Fruit fly (Drosophila melanogaster): ENCODE measurements around the gene CG32445.

CG32445 gene

DNA sequence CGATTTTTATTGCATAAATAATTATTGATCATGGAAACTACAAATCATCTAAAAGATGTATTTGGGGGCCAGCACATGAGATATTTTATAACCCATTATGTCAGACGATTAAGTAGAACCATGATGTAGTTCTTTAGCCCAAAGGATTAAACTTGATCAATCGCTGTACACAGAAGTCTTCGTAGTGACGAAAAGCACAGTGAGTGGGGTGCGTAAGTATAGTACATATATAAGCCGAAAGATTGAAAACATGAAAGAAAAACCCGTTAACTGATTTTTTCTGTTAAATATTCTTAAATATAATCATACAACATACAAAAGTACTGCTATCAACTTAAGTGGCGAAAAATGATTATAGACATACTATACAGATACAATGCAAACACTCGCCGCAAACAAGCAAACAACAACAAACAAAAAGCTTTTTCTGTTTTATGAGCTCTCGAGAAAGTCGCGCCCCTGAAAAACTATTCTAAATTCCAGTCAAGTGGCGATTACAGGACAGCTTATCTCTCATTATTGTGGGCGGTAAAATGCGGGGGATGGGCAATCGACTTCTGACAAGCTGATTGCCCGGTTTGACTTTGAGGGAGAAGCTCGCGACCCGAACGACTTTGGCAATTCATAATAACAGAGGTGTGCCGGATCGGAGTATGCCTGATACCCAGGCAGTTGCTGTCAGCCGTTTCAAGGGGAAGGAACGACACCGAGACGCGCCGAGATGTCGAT, 2.7 kb upstream of the CG32445 start, which contains the start of gene CG32444:
TSS of gene CG32444 (plus strand) at position 683 of the 729 bp plus-strand sequence.
- TF ChIP-seq ttk (optimal IDR thresholded peaks at IDR 0.05) (no peak), Myc (optimal IDR thresholded peaks at IDR 0.05) (no peak), h (optimal IDR thresholded peaks at IDR 0.05) (no peak), insv (optimal IDR thresholded peaks at IDR 0.05) (no peak), psq (optimal IDR thresholded peaks at IDR 0.05) (no peak), Sin3A (optimal IDR thresholded peaks at IDR 0.05) (no peak)

DNA sequence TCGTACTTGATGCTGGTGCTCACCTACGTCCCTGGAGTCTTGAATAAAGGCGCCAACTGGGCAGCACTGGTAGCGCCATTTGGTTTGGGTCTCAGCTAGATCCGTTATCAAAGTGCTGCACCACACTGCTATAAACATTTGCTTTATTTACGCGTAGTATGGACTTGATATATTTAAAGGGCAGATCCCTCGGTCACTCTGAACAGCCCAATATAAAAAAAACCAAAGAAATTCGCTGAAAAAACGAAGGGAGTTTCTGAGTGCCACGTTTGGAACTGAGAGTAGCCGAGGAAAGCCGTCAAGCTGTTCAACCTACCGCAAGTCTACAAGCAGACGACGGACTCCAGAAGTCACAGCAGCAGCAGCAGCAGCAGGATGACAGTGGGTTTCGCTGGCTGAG, 1.7 kb downstream of the CG32445 start, which contains the start of gene Atox1:
TSS of gene Atox1 (plus strand) at position 181 of the 400 bp plus-strand sequence.
- no peak for TF ChIP-seq ttk (optimal IDR thresholded peaks at IDR 0.05)
- TF ChIP-seq Sin3A (optimal IDR thresholded peaks at IDR 0.05): no peak
- TF ChIP-seq h (optimal IDR thresholded peaks at IDR 0.05): no peak
- TF ChIP-seq Myc (optimal IDR thresholded peaks at IDR 0.05): no peak
- no peak for TF ChIP-seq insv (optimal IDR thresholded peaks at IDR 0.05)
- no peak for TF ChIP-seq psq (optimal IDR thresholded peaks at IDR 0.05)

- no peak for TF ChIP-seq h (optimal IDR thresholded peaks at IDR 0.05)
- no peak for TF ChIP-seq ttk (optimal IDR thresholded peaks at IDR 0.05)
- TF ChIP-seq insv (optimal IDR thresholded peaks at IDR 0.05): no peak
- TF ChIP-seq Sin3A (optimal IDR thresholded peaks at IDR 0.05): no peak
- no peak for TF ChIP-seq psq (optimal IDR thresholded peaks at IDR 0.05)
Measured at dm6 chr3L:21642908-21643572, 3.9 kb downstream of the CG32445 start.

dm6 chr3L:21644176-21644575, 5.0 kb downstream of the CG32445 start:
- TF ChIP-seq Myc (optimal IDR thresholded peaks at IDR 0.05): no peak
- no peak for TF ChIP-seq Sin3A (optimal IDR thresholded peaks at IDR 0.05)
- no peak for TF ChIP-seq h (optimal IDR thresholded peaks at IDR 0.05)
- no peak for TF ChIP-seq psq (optimal IDR thresholded peaks at IDR 0.05)
- TF ChIP-seq ttk (optimal IDR thresholded peaks at IDR 0.05): no peak
- no peak for TF ChIP-seq insv (optimal IDR thresholded peaks at IDR 0.05)

- TF ChIP-seq psq (optimal IDR thresholded peaks at IDR 0.05) (no peak), h (optimal IDR thresholded peaks at IDR 0.05) (no peak), ttk (optimal IDR thresholded peaks at IDR 0.05) (no peak), insv (optimal IDR thresholded peaks at IDR 0.05) (no peak), Sin3A (optimal IDR thresholded peaks at IDR 0.05) (no peak), Myc (optimal IDR thresholded peaks at IDR 0.05) (no peak)
Measured at dm6 chr3L:21644607-21645006, 5.4 kb downstream of the CG32445 start, which contains the start of gene CG43980. CG43980 (plus strand) TSS chr3L:21644958.

DNA sequence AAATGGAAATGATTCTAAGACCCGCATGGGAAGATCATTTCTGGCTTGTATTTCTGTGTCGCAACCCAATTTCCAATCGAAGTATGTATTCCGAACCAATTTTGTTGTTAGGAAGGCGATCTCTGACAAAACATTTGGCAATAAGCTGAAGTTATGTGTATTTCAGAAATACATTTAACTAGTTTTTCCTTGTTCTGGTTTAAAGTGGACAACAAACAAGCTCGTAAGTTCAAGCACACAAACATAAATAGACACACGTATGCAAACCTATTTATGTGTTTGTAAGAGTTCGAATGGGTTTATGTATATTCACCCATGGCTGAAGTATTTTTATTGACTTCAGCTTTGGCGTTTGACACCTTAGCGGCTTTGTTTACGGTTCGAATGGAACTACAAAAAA, 6.7 kb downstream of the CG32445 start:
- no peak for TF ChIP-seq ttk (optimal IDR thresholded peaks at IDR 0.05)
- TF ChIP-seq Sin3A (optimal IDR thresholded peaks at IDR 0.05): no peak
- no peak for TF ChIP-seq psq (optimal IDR thresholded peaks at IDR 0.05)
- TF ChIP-seq Myc (optimal IDR thresholded peaks at IDR 0.05): no peak
- no peak for TF ChIP-seq h (optimal IDR thresholded peaks at IDR 0.05)
- TF ChIP-seq insv (optimal IDR thresholded peaks at IDR 0.05): no peak

DNA sequence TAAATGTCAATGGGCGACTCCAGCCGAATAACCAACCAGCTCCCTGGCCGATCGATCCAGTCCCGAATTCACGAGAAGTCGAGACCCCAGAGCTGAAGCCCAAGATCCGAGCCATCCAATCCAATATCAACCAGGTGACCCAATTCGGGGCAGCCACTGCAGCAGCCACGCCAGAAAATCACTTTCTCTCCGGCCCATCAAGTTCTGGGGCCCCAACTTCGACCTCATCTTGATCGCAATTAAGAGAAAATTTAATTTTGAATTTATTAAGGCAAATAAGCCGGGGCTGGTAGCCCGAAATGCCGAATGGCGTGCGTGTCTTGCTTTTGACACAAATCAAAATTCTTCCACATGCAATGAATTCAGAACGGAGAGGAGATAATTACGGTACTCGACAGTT, 8.7 kb downstream of the CG32445 start:
- TF ChIP-seq Sin3A (optimal IDR thresholded peaks at IDR 0.05): no peak
- no peak for TF ChIP-seq ttk (optimal IDR thresholded peaks at IDR 0.05)
- TF ChIP-seq Myc (optimal IDR thresholded peaks at IDR 0.05): no peak
- TF ChIP-seq psq (optimal IDR thresholded peaks at IDR 0.05): no peak
- no peak for TF ChIP-seq h (optimal IDR thresholded peaks at IDR 0.05)
- no peak for TF ChIP-seq insv (optimal IDR thresholded peaks at IDR 0.05)

- TF ChIP-seq h (optimal IDR thresholded peaks at IDR 0.05) (no peak), Sin3A (optimal IDR thresholded peaks at IDR 0.05) (no peak), insv (optimal IDR thresholded peaks at IDR 0.05) (no peak), psq (optimal IDR thresholded peaks at IDR 0.05) (no peak), ttk (optimal IDR thresholded peaks at IDR 0.05) (no peak), Myc (optimal IDR thresholded peaks at IDR 0.05) (no peak)
Measured at dm6 chr3L:21651412-21651811, 12.3 kb downstream of the CG32445 start.

DNA sequence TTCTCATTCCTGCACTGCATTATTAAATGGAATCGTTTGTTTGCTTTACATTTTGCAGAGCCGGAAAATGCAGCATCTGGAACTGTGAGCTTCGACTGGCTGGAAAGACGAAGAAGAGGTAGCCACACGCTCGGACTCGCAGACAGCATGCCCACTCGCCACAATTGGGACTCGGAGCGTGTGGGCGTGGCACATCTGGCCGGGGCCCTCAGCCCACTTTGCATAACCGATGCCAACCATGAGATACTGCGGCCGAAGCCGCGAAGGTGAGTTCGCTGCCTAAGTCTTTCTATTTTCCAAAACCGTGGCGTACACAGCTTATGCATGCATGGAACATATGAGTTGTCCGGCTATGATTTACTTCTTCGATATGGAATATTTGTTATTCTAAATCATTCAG, 13.0 kb downstream of the CG32445 start:
- TF ChIP-seq ttk (optimal IDR thresholded peaks at IDR 0.05) (no peak), psq (optimal IDR thresholded peaks at IDR 0.05) (no peak), insv (optimal IDR thresholded peaks at IDR 0.05) (no peak), h (optimal IDR thresholded peaks at IDR 0.05) (no peak), Sin3A (optimal IDR thresholded peaks at IDR 0.05) (no peak), Myc (optimal IDR thresholded peaks at IDR 0.05) (no peak)

DNA sequence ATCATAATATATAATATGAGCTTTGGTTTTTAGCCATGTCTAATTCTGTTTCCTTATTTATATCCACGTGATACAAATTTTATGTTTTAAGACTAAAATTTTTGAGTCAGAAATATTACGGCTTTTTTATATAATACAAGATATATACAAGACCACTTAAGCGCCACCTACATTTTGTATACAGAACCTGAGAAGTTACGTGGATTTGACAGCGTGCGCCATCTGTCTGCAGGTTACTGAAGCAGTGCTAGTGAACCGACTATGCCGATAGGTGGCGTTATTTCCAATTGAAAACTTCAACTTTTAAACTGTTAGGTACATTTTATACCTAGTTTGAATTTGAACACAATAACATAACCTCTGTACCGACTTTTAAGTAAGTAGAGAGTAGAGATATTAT, 13.6 kb downstream of the CG32445 start:
- TF ChIP-seq h (optimal IDR thresholded peaks at IDR 0.05): no peak
- TF ChIP-seq ttk (optimal IDR thresholded peaks at IDR 0.05): no peak
- TF ChIP-seq psq (optimal IDR thresholded peaks at IDR 0.05): no peak
- TF ChIP-seq Myc (optimal IDR thresholded peaks at IDR 0.05): no peak
- no peak for TF ChIP-seq insv (optimal IDR thresholded peaks at IDR 0.05)
- no peak for TF ChIP-seq Sin3A (optimal IDR thresholded peaks at IDR 0.05)

DNA sequence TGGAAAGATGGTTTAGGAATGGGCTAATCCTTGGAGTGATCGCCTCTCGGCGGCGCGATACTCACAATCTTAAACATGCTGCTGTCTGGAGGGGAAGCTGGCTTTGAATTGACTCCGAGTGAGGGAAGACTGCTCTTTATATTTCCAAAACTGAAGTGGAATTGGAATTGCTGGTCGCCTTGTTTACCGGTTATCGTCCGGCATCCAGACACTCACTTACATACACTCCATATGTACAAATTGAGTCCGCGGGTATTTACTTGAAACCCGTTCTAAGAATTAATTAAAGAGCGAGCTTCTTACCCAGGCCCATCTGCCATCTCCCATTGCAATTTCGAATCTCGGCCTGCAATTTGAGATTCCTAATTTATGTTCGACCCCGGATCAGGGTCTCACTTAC, 27.7 kb downstream of the CG32445 start, which contains the start of gene Cpr78E:
TSS of gene Cpr78E (minus strand) at position 101 of the 400 bp plus-strand sequence.
- TF ChIP-seq Sin3A (optimal IDR thresholded peaks at IDR 0.05) (no peak), insv (optimal IDR thresholded peaks at IDR 0.05) (no peak), ttk (optimal IDR thresholded peaks at IDR 0.05) (no peak), h (optimal IDR thresholded peaks at IDR 0.05) (no peak), Myc (optimal IDR thresholded peaks at IDR 0.05) (no peak), psq (optimal IDR thresholded peaks at IDR 0.05) (no peak)

DNA sequence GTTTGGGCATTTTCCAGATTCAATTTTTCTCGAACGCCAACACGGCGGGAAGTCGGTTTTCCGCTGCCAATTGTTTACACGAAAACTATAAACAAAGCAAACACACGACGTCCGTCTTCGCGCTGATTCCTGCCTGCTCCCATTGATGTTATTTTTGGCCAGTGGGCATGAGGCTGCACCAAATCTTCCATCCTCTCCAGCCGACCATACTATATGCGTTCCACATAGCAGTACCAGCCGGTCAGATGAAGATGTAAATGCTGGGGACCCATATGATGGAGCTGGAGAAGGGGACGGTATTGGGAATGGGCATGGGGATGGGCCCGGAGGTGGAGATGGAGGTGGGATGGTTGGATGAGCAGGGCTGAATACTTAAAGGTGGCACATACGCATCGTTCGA, 28.4 kb downstream of the CG32445 start:
- TF ChIP-seq insv (optimal IDR thresholded peaks at IDR 0.05) (no peak), Myc (optimal IDR thresholded peaks at IDR 0.05) (no peak), h (optimal IDR thresholded peaks at IDR 0.05) (no peak), Sin3A (optimal IDR thresholded peaks at IDR 0.05) (no peak), psq (optimal IDR thresholded peaks at IDR 0.05) (no peak), ttk (optimal IDR thresholded peaks at IDR 0.05) (no peak)
